Fruit fly (Drosophila melanogaster) whole organism, embryonic: ENCODE results near the gene Nepl3.
A peak's percentile ranks its signal among the peaks of the same experiment; 100 is the strongest.

Source experiments
- Atf6 ChIP-seq: fragments of 200-800 bp; sonication (Bioruptor generic); IDR thresholded peaks from 2 replicates; pipeline ENCODE4 v1.3.6; 2022; ENCODE audit warnings: missing biosample characterization, missing genetic modification characterization
- CG10543 ChIP-seq: fragments of 200-800 bp; sonication (Bioruptor generic); optimal IDR thresholded peaks from 3 replicates; lab custom pipeline; 2017; ENCODE audit warnings: missing biosample characterization, mild to moderate bottlenecking, missing genetic modification characterization, moderate library complexity
- CG10959 ChIP-seq: fragments of 200-800 bp; sonication (Bioruptor generic); IDR thresholded peaks from 2 replicates; pipeline ENCODE4 v1.3.6; 2022; ENCODE audit warnings: missing biosample characterization, missing genetic modification characterization
- CG12744 ChIP-seq: fragments of 200-800 bp; sonication (Bioruptor generic); optimal IDR thresholded peaks from 2 replicates; lab custom pipeline; 2016; ENCODE audit warnings: missing biosample characterization, missing genetic modification characterization
- CG13424 ChIP-seq: fragments of 200-800 bp; sonication (Bioruptor generic); optimal IDR thresholded peaks from 2 replicates; lab custom pipeline; 2019; ENCODE audit warnings: missing biosample characterization, mild to moderate bottlenecking, missing genetic modification characterization, moderate library complexity
- CG14441 ChIP-seq: fragments of 200-800 bp; sonication (Bioruptor generic); IDR thresholded peaks from 2 replicates; pipeline ENCODE4 v1.3.6; 2022; ENCODE audit warnings: missing biosample characterization, missing genetic modification characterization
- CG15601 ChIP-seq: fragments of 200-800 bp; sonication (Bioruptor generic); optimal IDR thresholded peaks from 3 replicates; lab custom pipeline; 2019; ENCODE audit warnings: missing biosample characterization, mild to moderate bottlenecking, missing genetic modification characterization, moderate library complexity
- CG15696 ChIP-seq: fragments of 200-800 bp; sonication (Bioruptor generic); optimal IDR thresholded peaks from 2 replicates; lab custom pipeline; 2019; ENCODE audit warnings: missing biosample characterization, mild to moderate bottlenecking, missing genetic modification characterization, moderate library complexity
- CG1647 ChIP-seq: fragments of 200-800 bp; sonication (Bioruptor generic); optimal IDR thresholded peaks from 3 replicates; lab custom pipeline; 2016; ENCODE audit warnings: missing biosample characterization, missing genetic modification characterization
- CG17568 ChIP-seq: fragments of 200-800 bp; sonication (Bioruptor generic); optimal IDR thresholded peaks from 2 replicates; lab custom pipeline; 2018; ENCODE audit warnings: missing biosample characterization, mild to moderate bottlenecking, missing genetic modification characterization, moderate library complexity
- CG2889 ChIP-seq: fragments of 200-800 bp; sonication (Bioruptor generic); IDR thresholded peaks from 3 replicates; pipeline ENCODE4 v1.3.6; 2022; ENCODE audit warnings: missing biosample characterization, missing genetic modification characterization
- CG3065 ChIP-seq: fragments of 200-800 bp; sonication (Bioruptor generic); optimal IDR thresholded peaks from 2 replicates; lab custom pipeline; 2016; ENCODE audit warnings: missing biosample characterization, missing genetic modification characterization
- CG3995 ChIP-seq: fragments of 200-800 bp; sonication (Bioruptor generic); optimal IDR thresholded peaks from 3 replicates; lab custom pipeline; 2016; ENCODE audit warnings: missing biosample characterization, missing genetic modification characterization
- CG43689 ChIP-seq: fragments of 200-800 bp; sonication (Bioruptor generic); IDR thresholded peaks from 2 replicates; pipeline ENCODE4 v1.3.6; 2022; ENCODE audit warnings: missing biosample characterization, missing genetic modification characterization
- CG5953 ChIP-seq: fragments of 200-800 bp; sonication (Bioruptor generic); IDR thresholded peaks from 2 replicates; pipeline ENCODE4 v1.3.6; 2022; ENCODE audit warnings: missing biosample characterization, missing genetic modification characterization
- CG6254 ChIP-seq: fragments of 200-800 bp; sonication (Bioruptor generic); optimal IDR thresholded peaks from 3 replicates; lab custom pipeline; 2017; ENCODE audit warnings: mild to moderate bottlenecking, missing biosample characterization, missing genetic modification reagents, missing genetic modification characterization
- CG7928 ChIP-seq: fragments of 200-800 bp; sonication (Bioruptor generic); optimal IDR thresholded peaks from 2 replicates; lab custom pipeline; 2017; ENCODE audit warnings: missing biosample characterization, mild to moderate bottlenecking, missing genetic modification characterization
- CG8478 ChIP-seq: fragments of >200 bp; optimal IDR thresholded peaks from 2 replicates; lab custom pipeline; 2018
- CG9215 ChIP-seq: fragments of 200-800 bp; sonication (Bioruptor generic); IDR thresholded peaks from 2 replicates; pipeline ENCODE4 v1.3.6; 2022; ENCODE audit warnings: missing biosample characterization, missing genetic modification characterization
- CkIIα-i1 ChIP-seq: fragments of 200-800 bp; sonication (Bioruptor generic); IDR thresholded peaks from 2 replicates; pipeline ENCODE4 v1.3.6; 2022; ENCODE audit warnings: missing biosample characterization, missing genetic modification characterization
- CoRest ChIP-seq: fragments of 200-800 bp; sonication (Bioruptor generic); optimal IDR thresholded peaks from 3 replicates; lab custom pipeline; 2018; ENCODE audit warnings: missing biosample characterization, mild to moderate bottlenecking, missing genetic modification characterization, moderate library complexity
- D19B ChIP-seq: fragments of 200-800 bp; sonication (Bioruptor generic); optimal IDR thresholded peaks from 2 replicates; lab custom pipeline; 2017; ENCODE audit warnings: missing biosample characterization, mild to moderate bottlenecking, missing genetic modification characterization
- Dfd ChIP-seq, 2 experiments: fragments of >200 bp; optimal IDR thresholded peaks; 2 replicates each; lab custom pipeline; 2017; ENCODE audit warnings: missing biosample characterization in 2 of 2, missing genetic modification characterization in 2 of 2
- Dip2 ChIP-seq: fragments of 200-800 bp; sonication (Bioruptor generic); IDR thresholded peaks from 2 replicates; pipeline ENCODE4 v1.3.6; 2022; ENCODE audit warnings: missing biosample characterization, missing genetic modification characterization
- Dll ChIP-seq: fragments of 200-800 bp; sonication (Bioruptor generic); IDR thresholded peaks from 4 replicates; pipeline ENCODE4 v1.3.6; 2022; ENCODE audit warnings: missing biosample characterization, missing genetic modification characterization; ENCODE audit not compliant: partially characterized antibody
- Dref ChIP-seq: fragments of 200-800 bp; sonication (Bioruptor generic); IDR thresholded peaks from 2 replicates; pipeline ENCODE4 v1.3.6; 2022; ENCODE audit warnings: missing biosample characterization, missing genetic modification characterization
- E2f2 ChIP-seq: fragments of 200-800 bp; sonication (Bioruptor generic); IDR thresholded peaks from 2 replicates; pipeline ENCODE4 v1.3.6; 2022; ENCODE audit warnings: missing biosample characterization, missing genetic modification characterization
- Gug ChIP-seq: fragments of 200-800 bp; sonication (Bioruptor generic); IDR thresholded peaks from 4 replicates; pipeline ENCODE4 v1.3.6; 2022; ENCODE audit warnings: missing biosample characterization, missing genetic modification characterization
- HLH4C ChIP-seq: fragments of 200-800 bp; sonication (Bioruptor generic); IDR thresholded peaks from 3 replicates; pipeline ENCODE4 v1.3.6; 2022; ENCODE audit warnings: missing biosample characterization, missing genetic modification characterization; ENCODE audit not compliant: partially characterized antibody
- Mad ChIP-seq: fragments of 200-800 bp; sonication (Bioruptor generic); optimal IDR thresholded peaks from 2 replicates; lab custom pipeline; 2016; ENCODE audit warnings: missing biosample characterization, missing genetic modification characterization
- NK7.1 ChIP-seq: fragments of 200-800 bp; sonication (Bioruptor generic); optimal IDR thresholded peaks from 3 replicates; lab custom pipeline; 2016; ENCODE audit warnings: missing biosample characterization, missing genetic modification characterization
- Rx ChIP-seq: fragments of 200-800 bp; sonication (Bioruptor generic); IDR thresholded peaks from 2 replicates; pipeline ENCODE4 v1.3.6; 2022; ENCODE audit warnings: missing biosample characterization, missing genetic modification characterization
- ash1 ChIP-seq: fragments of 200-800 bp; sonication (Bioruptor generic); optimal IDR thresholded peaks from 2 replicates; lab custom pipeline; 2018; ENCODE audit warnings: missing biosample characterization, mild to moderate bottlenecking, missing genetic modification characterization
- ato ChIP-seq: fragments of 200-800 bp; sonication (Bioruptor generic); IDR thresholded peaks from 2 replicates; pipeline ENCODE4 v1.3.6; 2022; ENCODE audit warnings: missing biosample characterization, missing genetic modification characterization; ENCODE audit not compliant: partially characterized antibody
- az2 ChIP-seq: fragments of 200-800 bp; sonication (Bioruptor generic); optimal IDR thresholded peaks from 3 replicates; lab custom pipeline; 2016; ENCODE audit warnings: missing biosample characterization, missing genetic modification characterization
- bowl ChIP-seq: fragments of 200-800 bp; sonication (Bioruptor generic); IDR thresholded peaks from 2 replicates; pipeline ENCODE4 v1.3.6; 2022; ENCODE audit warnings: missing biosample characterization, missing genetic modification characterization
- br ChIP-seq: fragments of >200 bp; optimal IDR thresholded peaks from 2 replicates; lab custom pipeline; 2017
- crc ChIP-seq: fragments of 200-800 bp; sonication (Bioruptor generic); optimal IDR thresholded peaks from 2 replicates; lab custom pipeline; 2016; ENCODE audit warnings: missing biosample characterization, missing genetic modification characterization
- eve ChIP-seq, 2 experiments: fragments of >200 bp; optimal IDR thresholded peaks; 2 replicates each; lab custom pipeline; 2017; ENCODE audit warnings: missing biosample characterization in 2 of 2, missing genetic modification characterization in 2 of 2
- nmo ChIP-seq: fragments of 200-800 bp; sonication (Bioruptor generic); optimal IDR thresholded peaks from 2 replicates; lab custom pipeline; 2018; ENCODE audit warnings: missing biosample characterization, mild to moderate bottlenecking, missing genetic modification characterization, moderate library complexity
- org-1 ChIP-seq: fragments of 200-800 bp; sonication (Bioruptor generic); optimal IDR thresholded peaks from 2 replicates; lab custom pipeline; 2017; ENCODE audit warnings: missing biosample characterization, missing genetic modification characterization
- prd ChIP-seq, 3 experiments: fragments of >200 bp in 2 of 3; fragments of 200-800 bp in 1 of 3; sonication (Bioruptor generic) in 1 of 3; optimal IDR thresholded peaks in 2 of 3; IDR thresholded peaks in 1 of 3; 2 replicates in 2 of 3; 3 replicates in 1 of 3; pipeline versions ENCODE4 v1.3.6 to Lab custom; 2017 to 2022; ENCODE audit warnings: missing biosample characterization in 1 of 3, missing genetic modification characterization in 1 of 3
- ro ChIP-seq: fragments of 200-800 bp; sonication (Bioruptor generic); IDR thresholded peaks from 2 replicates; pipeline ENCODE4 v1.3.6; 2022; ENCODE audit warnings: missing biosample characterization, missing genetic modification characterization
- slbo ChIP-seq: fragments of 200-800 bp; sonication (Bioruptor generic); IDR thresholded peaks from 2 replicates; pipeline ENCODE4 v1.3.6; 2022; ENCODE audit warnings: missing biosample characterization, missing genetic modification characterization
- sr ChIP-seq: fragments of 200-800 bp; sonication (Bioruptor generic); IDR thresholded peaks from 3 replicates; pipeline ENCODE4 v1.3.6; 2022; ENCODE audit warnings: missing biosample characterization, missing genetic modification characterization
- ssp ChIP-seq: fragments of 200-800 bp; sonication (Bioruptor generic); IDR thresholded peaks from 2 replicates; pipeline ENCODE4 v1.3.6; 2022; ENCODE audit warnings: missing biosample characterization, missing genetic modification characterization
- stwl ChIP-seq: fragments of 200-800 bp; sonication (Bioruptor generic); optimal IDR thresholded peaks from 3 replicates; lab custom pipeline; 2018; ENCODE audit warnings: missing biosample characterization, mild to moderate bottlenecking, missing genetic modification characterization, moderate library complexity
- tap ChIP-seq: fragments of 200-800 bp; optimal IDR thresholded peaks from 3 replicates; lab custom pipeline; 2019; ENCODE audit warnings: missing biosample characterization, mild to moderate bottlenecking, missing genetic modification characterization, moderate library complexity
- usp ChIP-seq: fragments of >200 bp; optimal IDR thresholded peaks from 2 replicates; lab custom pipeline; 2017; ENCODE audit warnings: missing biosample characterization, missing genetic modification characterization
- vnd ChIP-seq: fragments of 200-800 bp; sonication (Bioruptor generic); IDR thresholded peaks from 3 replicates; pipeline ENCODE4 v1.3.6; 2022; ENCODE audit warnings: missing biosample characterization, missing genetic modification characterization; ENCODE audit not compliant: partially characterized antibody

The Nepl3 gene

dm6 chr2L:5086905-5087522 is 29.0 kb upstream of the Nepl3 start (continued):
- TF ChIP-seq nmo (peak; percentile 85), bowl (GFP tag; lab: Robert Waterston, UW) (peak; percentile 38; the same call in 1 of the 2 replicates), Atf6 (peak; percentile 76; the same call in 1 of the 2 replicates), D19B (GFP tag; lab: Kevin White, UChicago) (peak; percentile 46), CG6254 (peak; percentile 76), CG13424 (tag; lab: Kevin White, UChicago) (peak; percentile 80), Dip2 (no peak), az2 (GFP tag; lab: Kevin White, UChicago) (peak; percentile 78), eve (GFP tag; optimal IDR thresholded peaks at IDR 0.05; lab: Kevin White, UChicago) (peak in 1 of 2 experiments; percentile 95), tap (peak; percentile 81), CG17568 (GFP tag; lab: Kevin White, UChicago) (peak; percentile 47), CG3065 (GFP tag; lab: Kevin White, UChicago) (no peak), CG5953 (GFP tag; lab: Robert Waterston, UW) (peak; percentile 60; the same call in 1 of the 2 replicates), vnd (GFP tag; lab: Robert Waterston, UW) (no peak), Dfd (GFP tag; optimal IDR thresholded peaks at IDR 0.05; lab: Kevin White, UChicago) (no peak), usp (GFP tag; lab: Kevin White, UChicago) (no peak), CkIIα-i1 (GFP tag; lab: Robert Waterston, UW) (no peak), HLH4C (GFP tag; lab: Robert Waterston, UW) (no peak), CoRest (tag; lab: Kevin White, UChicago) (peak; percentile 83), CG8478 (lab: Kevin White, UChicago) (no peak), Dref (GFP tag; lab: Robert Waterston, UW) (no peak), prd (optimal IDR thresholded peaks at IDR 0.05; lab: Kevin White, UChicago) (no peak), prd (GFP tag; IDR thresholded peaks at IDR 0.05; lab: Robert Waterston, UW) (peak; percentile 65), CG7928 (GFP tag; lab: Kevin White, UChicago) (peak; percentile 8), Gug (GFP tag; lab: Robert Waterston, UW) (peak; percentile 41; the same call in 1 of the 4 replicates), CG1647 (GFP tag; lab: Kevin White, UChicago) (peak; percentile 82), slbo (GFP tag; lab: Robert Waterston, UW) (peak; percentile 63; the same call in 1 of the 2 replicates), CG43689 (GFP tag; lab: Robert Waterston, UW) (peak; percentile 62; the same call in 1 of the 2 replicates), CG10543 (GFP tag; lab: Kevin White, UChicago) (peak; percentile 57), Mad (GFP tag; lab: Kevin White, UChicago) (peak; percentile 68), CG9215 (peak; percentile 27; the same call in 1 of the 2 replicates), E2f2 (GFP tag; lab: Robert Waterston, UW) (peak; percentile 50), CG14441 (GFP tag; lab: Robert Waterston, UW) (peak; percentile 68), Rx (peak; percentile 62), ato (no peak), sr (GFP tag; lab: Robert Waterston, UW) (no peak), NK7.1 (GFP tag; lab: Kevin White, UChicago) (peak; percentile 16), CG2889 (GFP tag; lab: Robert Waterston, UW) (0 out of 3 replicates have a peak, but pooled peaks have one; percentile 17), CG15601 (tag; lab: Kevin White, UChicago) (peak; percentile 77), CG3995 (GFP tag; lab: Kevin White, UChicago) (no peak), br (lab: Kevin White, UChicago) (no peak), ssp (GFP tag; lab: Robert Waterston, UW) (no peak; the same call in 1 of the 2 replicates), Dll (GFP tag; lab: Robert Waterston, UW) (no peak), stwl (tag; lab: Kevin White, UChicago) (no peak), crc (GFP tag; lab: Kevin White, UChicago) (peak; percentile 43), ash1 (no peak), ro (no peak), org-1 (GFP tag; lab: Kevin White, UChicago) (peak; percentile 76), CG15696 (tag; lab: Kevin White, UChicago) (peak; percentile 72), CG10959 (GFP tag; lab: Robert Waterston, UW) (peak; percentile 25; the same call in 1 of the 2 replicates), CG12744 (GFP tag; lab: Kevin White, UChicago) (peak; percentile 53)
